Fruit fly (Drosophila melanogaster) whole organism, prepupa: Measurements from ENCODE around the gene side.

Experiments
- Blimp-1 ChIP-seq: fragments of 200-800 bp; sonication (Bioruptor generic); optimal IDR thresholded peaks from 3 replicates; lab custom pipeline; 2017; ENCODE audit warnings: missing biosample characterization, missing genetic modification characterization, mild to moderate bottlenecking, moderate library complexity, missing genetic modification reagents
- CG10669 ChIP-seq: fragments of 200-800 bp; sonication (Bioruptor generic); optimal IDR thresholded peaks from 3 replicates; lab custom pipeline; 2018; ENCODE audit warnings: missing biosample characterization, mild to moderate bottlenecking, missing genetic modification characterization, moderate library complexity
- CG11294 ChIP-seq: fragments of 200-800 bp; sonication (Bioruptor generic); IDR thresholded peaks from 2 replicates; pipeline ENCODE4 v1.3.6; 2022; ENCODE audit warnings: missing biosample characterization, missing genetic modification characterization
- CG15336 ChIP-seq: fragments of 200-800 bp; sonication (Bioruptor generic); IDR thresholded peaks from 2 replicates; pipeline ENCODE4 v1.3.6; 2022; ENCODE audit warnings: missing biosample characterization, missing genetic modification characterization
- CG1621 ChIP-seq: fragments of 200-800 bp; sonication (Bioruptor generic); optimal IDR thresholded peaks from 3 replicates; lab custom pipeline; 2018; ENCODE audit warnings: missing biosample characterization, mild to moderate bottlenecking, missing genetic modification characterization
- CG3032 ChIP-seq: fragments of 200-800 bp; optimal IDR thresholded peaks from 2 replicates; lab custom pipeline; 2019; ENCODE audit warnings: missing biosample characterization, mild to moderate bottlenecking, missing genetic modification characterization, moderate library complexity
- CG31627 ChIP-seq: fragments of 200-800 bp; sonication (Bioruptor generic); optimal IDR thresholded peaks from 3 replicates; lab custom pipeline; 2016; ENCODE audit warnings: missing biosample characterization, missing genetic modification characterization
- CG32006 ChIP-seq: fragments of 200-800 bp; sonication (Bioruptor generic); optimal IDR thresholded peaks from 3 replicates; lab custom pipeline; 2017; ENCODE audit warnings: missing biosample characterization, mild to moderate bottlenecking, missing genetic modification characterization
- CG34406 ChIP-seq: fragments of 200-800 bp; sonication (Bioruptor generic); optimal IDR thresholded peaks from 3 replicates; lab custom pipeline; 2016; ENCODE audit warnings: missing biosample characterization, missing genetic modification characterization
- CG3919 ChIP-seq: fragments of 200-800 bp; sonication (Bioruptor generic); optimal IDR thresholded peaks from 3 replicates; lab custom pipeline; 2016; ENCODE audit warnings: missing biosample characterization, missing genetic modification characterization
- CG4318 ChIP-seq: fragments of 200-800 bp; sonication (Bioruptor generic); optimal IDR thresholded peaks from 3 replicates; lab custom pipeline; 2017; ENCODE audit warnings: missing biosample characterization, mild to moderate bottlenecking, missing genetic modification characterization
- CG6808 ChIP-seq: fragments of 200-800 bp; sonication (Bioruptor generic); optimal IDR thresholded peaks from 3 replicates; lab custom pipeline; 2017; ENCODE audit warnings: missing biosample characterization, missing genetic modification characterization, mild to moderate bottlenecking, moderate library complexity, missing genetic modification reagents
- CG6854 ChIP-seq: fragments of 200-800 bp; sonication (Bioruptor generic); optimal IDR thresholded peaks from 2 replicates; lab custom pipeline; 2017; ENCODE audit warnings: missing biosample characterization, mild to moderate bottlenecking, missing genetic modification characterization
- CG7368 ChIP-seq: fragments of 200-800 bp; sonication (Bioruptor generic); optimal IDR thresholded peaks from 3 replicates; lab custom pipeline; 2016; ENCODE audit warnings: missing biosample characterization, missing genetic modification characterization
- CG8319 ChIP-seq: fragments of 200-800 bp; sonication (Bioruptor generic); optimal IDR thresholded peaks from 3 replicates; lab custom pipeline; 2016; ENCODE audit warnings: missing biosample characterization, missing genetic modification characterization
- CG8632 ChIP-seq: fragments of 200-800 bp; sonication (Bioruptor generic); optimal IDR thresholded peaks from 3 replicates; lab custom pipeline; 2016; ENCODE audit warnings: missing biosample characterization, missing genetic modification characterization
- Eip75B ChIP-seq: fragments of 200-800 bp; sonication (Bioruptor generic); optimal IDR thresholded peaks from 3 replicates; lab custom pipeline; 2016; ENCODE audit warnings: missing biosample characterization, missing genetic modification characterization
- Eip93F ChIP-seq: fragments of 200-800 bp; sonication (Bioruptor generic); optimal IDR thresholded peaks from 2 replicates; lab custom pipeline; 2016; ENCODE audit warnings: missing biosample characterization, mild to moderate bottlenecking, missing genetic modification characterization
- Ets96B ChIP-seq: fragments of 200-800 bp; optimal IDR thresholded peaks from 2 replicates; lab custom pipeline; 2019; ENCODE audit warnings: missing biosample characterization, mild to moderate bottlenecking, missing genetic modification characterization, moderate library complexity
- Gug ChIP-seq: fragments of 200-800 bp; sonication (Bioruptor generic); IDR thresholded peaks from 2 replicates; pipeline ENCODE4 v1.3.6; 2022; ENCODE audit warnings: missing biosample characterization, missing genetic modification characterization
- Hr38 ChIP-seq: sonication (Bioruptor generic); optimal IDR thresholded peaks from 2 replicates; lab custom pipeline; 2016; ENCODE audit warnings: missing biosample characterization, missing genetic modification characterization
- Hr4 ChIP-seq: fragments of 200-800 bp; sonication (Bioruptor generic); optimal IDR thresholded peaks from 3 replicates; lab custom pipeline; 2016; ENCODE audit warnings: missing biosample characterization, missing genetic modification characterization
- Met ChIP-seq: fragments of 200-800 bp; sonication (Bioruptor generic); optimal IDR thresholded peaks from 3 replicates; lab custom pipeline; 2016; ENCODE audit warnings: missing biosample characterization, missing genetic modification characterization
- OdsH ChIP-seq: fragments of 200-800 bp; sonication (Bioruptor generic); optimal IDR thresholded peaks from 3 replicates; lab custom pipeline; 2016; ENCODE audit warnings: missing biosample characterization, missing genetic modification characterization
- acj6 ChIP-seq: fragments of 200-800 bp; sonication (Bioruptor generic); optimal IDR thresholded peaks from 3 replicates; lab custom pipeline; 2016; ENCODE audit warnings: missing biosample characterization, missing genetic modification characterization
- cyc ChIP-seq: fragments of 200-800 bp; sonication (Bioruptor generic); optimal IDR thresholded peaks from 3 replicates; lab custom pipeline; 2016; ENCODE audit warnings: missing biosample characterization, missing genetic modification characterization
- dac ChIP-seq: fragments of 200-800 bp; sonication (Bioruptor generic); optimal IDR thresholded peaks from 2 replicates; lab custom pipeline; 2017; ENCODE audit warnings: missing biosample characterization, mild to moderate bottlenecking, missing genetic modification characterization
- eg ChIP-seq: fragments of 200-800 bp; sonication (Bioruptor generic); IDR thresholded peaks from 3 replicates; pipeline ENCODE4 v1.3.6; 2022; ENCODE audit warnings: missing biosample characterization, missing genetic modification characterization
- fd59A ChIP-seq: fragments of 200-800 bp; sonication (Bioruptor generic); optimal IDR thresholded peaks from 2 replicates; lab custom pipeline; 2017; ENCODE audit warnings: missing biosample characterization, mild to moderate bottlenecking, missing genetic modification characterization, missing genetic modification reagents
- fd85E ChIP-seq: fragments of 200-800 bp; sonication (Bioruptor generic); optimal IDR thresholded peaks from 3 replicates; lab custom pipeline; 2016; ENCODE audit warnings: missing biosample characterization, missing genetic modification characterization
- lz ChIP-seq: fragments of 200-800 bp; sonication (Bioruptor generic); optimal IDR thresholded peaks from 3 replicates; lab custom pipeline; 2016; ENCODE audit warnings: missing biosample characterization, missing genetic modification characterization
- pdm3 ChIP-seq: fragments of 200-800 bp; sonication (Bioruptor generic); optimal IDR thresholded peaks from 3 replicates; lab custom pipeline; 2016; ENCODE audit warnings: missing biosample characterization, missing genetic modification characterization
- spab ChIP-seq: fragments of 200-800 bp; sonication (Bioruptor generic); optimal IDR thresholded peaks from 2 replicates; lab custom pipeline; 2017; ENCODE audit warnings: missing biosample characterization, mild to moderate bottlenecking, missing genetic modification characterization, missing genetic modification reagents
- ss ChIP-seq, 2 experiments: fragments of 200-800 bp; sonication (Bioruptor generic); optimal IDR thresholded peaks; 2 replicates in 1 of 2; 3 replicates in 1 of 2; lab custom pipeline; 2017 to 2018; ENCODE audit warnings: mild to moderate bottlenecking in 2 of 2, missing biosample characterization in 2 of 2, missing genetic modification characterization in 2 of 2, moderate library complexity in 1 of 2
- svp ChIP-seq: fragments of 200-800 bp; sonication (Bioruptor generic); peaks from one replicate; lab custom pipeline; 2016; ENCODE audit warnings: missing biosample characterization, missing genetic modification characterization
- topi ChIP-seq: fragments of 200-800 bp; sonication (Bioruptor generic); optimal IDR thresholded peaks from 3 replicates; lab custom pipeline; 2016; ENCODE audit warnings: missing biosample characterization, missing genetic modification characterization

side gene

dm6 chr3R:27407049-27407448, 30.2 kb downstream of the side start (continued):
- TF ChIP-seq Eip75B (GFP tag; lab: Kevin White, UChicago), result no peak
- no peak for TF ChIP-seq Met (GFP tag; lab: Kevin White, UChicago)
- TF ChIP-seq cyc (GFP tag; lab: Kevin White, UChicago), result no peak
- no peak for TF ChIP-seq CG34406 (GFP tag; lab: Kevin White, UChicago)
- TF ChIP-seq Gug (GFP tag; lab: Robert Waterston, UW), result peak; percentile 71
- TF ChIP-seq Ets96B (tag; lab: Kevin White, UChicago), result no peak
- no peak for TF ChIP-seq pdm3
- TF ChIP-seq Hr4, result peak; percentile 56
- no peak for TF ChIP-seq svp (GFP tag; lab: Kevin White, UChicago)
- peak; percentile 47; the same call in 1 of the 2 replicates for TF ChIP-seq CG11294 (GFP tag; lab: Robert Waterston, UW)
- TF ChIP-seq CG31627 (GFP tag; lab: Kevin White, UChicago), result no peak
- no peak for TF ChIP-seq CG3032 (tag; lab: Kevin White, UChicago)
- TF ChIP-seq acj6 (GFP tag; lab: Kevin White, UChicago), result no peak
- TF ChIP-seq OdsH (GFP tag; lab: Kevin White, UChicago), result no peak
- no peak for TF ChIP-seq CG8319 (GFP tag; lab: Kevin White, UChicago)
- peak; percentile 42 for TF ChIP-seq CG32006
- no peak for TF ChIP-seq Eip93F
- TF ChIP-seq eg (GFP tag; lab: Robert Waterston, UW), result peak; percentile 74; the same call in 2 of the 3 replicates
- no peak for TF ChIP-seq dac (GFP tag; lab: Kevin White, UChicago)
- TF ChIP-seq CG15336 (GFP tag; lab: Robert Waterston, UW), result peak; percentile 53
- TF ChIP-seq spab (GFP tag; lab: Kevin White, UChicago), result no peak
- TF ChIP-seq Hr38 (GFP tag; lab: Kevin White, UChicago), result no peak
- TF ChIP-seq CG8632, result no peak
- no peak for TF ChIP-seq Blimp-1
- TF ChIP-seq CG6854 (GFP tag; lab: Kevin White, UChicago), result no peak
- no peak for TF ChIP-seq CG6808 (GFP tag; lab: Kevin White, UChicago)

dm6 chr3R:27368617-27369016, 68.7 kb downstream of the side start, which contains the start of gene CG46335:
CG46335 (minus strand) TSS chr3R:27368717.
- TF ChIP-seq CG15336 (GFP tag; lab: Robert Waterston, UW), result no peak
- TF ChIP-seq Hr4, result no peak
- TF ChIP-seq Met (GFP tag; lab: Kevin White, UChicago), result no peak
- no peak for TF ChIP-seq CG4318 (GFP tag; lab: Kevin White, UChicago)
- no peak for TF ChIP-seq acj6 (GFP tag; lab: Kevin White, UChicago)
- no peak for TF ChIP-seq Hr38 (GFP tag; lab: Kevin White, UChicago)
- no peak for TF ChIP-seq Blimp-1
- no peak for TF ChIP-seq fd59A
- no peak for TF ChIP-seq pdm3
- no peak for TF ChIP-seq topi
- no peak for TF ChIP-seq ss (GFP tag; optimal IDR thresholded peaks at IDR 0.05; lab: Kevin White, UChicago)
- no peak for TF ChIP-seq CG10669 (GFP tag; lab: Kevin White, UChicago)
- TF ChIP-seq CG32006, result no peak
- no peak for TF ChIP-seq CG34406 (GFP tag; lab: Kevin White, UChicago)
- TF ChIP-seq CG31627 (GFP tag; lab: Kevin White, UChicago), result no peak
- no peak for TF ChIP-seq CG1621 (tag; lab: Kevin White, UChicago)
- TF ChIP-seq cyc (GFP tag; lab: Kevin White, UChicago), result no peak
- TF ChIP-seq lz (GFP tag; lab: Kevin White, UChicago), result no peak
- TF ChIP-seq CG3032 (tag; lab: Kevin White, UChicago), result no peak

dm6 chr3R:27340322-27340721, 97.0 kb downstream of the side start, which contains the start of gene CG42534:
CG42534 (plus strand) TSS chr3R:27340622.
- no peak for TF ChIP-seq fd85E (GFP tag; lab: Kevin White, UChicago)

dm6 chr3R:27330782-27331181, 106.5 kb downstream of the side start, which contains the start of gene CG3330:
CG3330 (minus strand) TSS chr3R:27330882.
- no peak for TF ChIP-seq eg (GFP tag; lab: Robert Waterston, UW)
- no peak for TF ChIP-seq CG7368
- no peak for TF ChIP-seq fd59A
- TF ChIP-seq CG3919, result no peak
- no peak for TF ChIP-seq CG10669 (GFP tag; lab: Kevin White, UChicago)
